Worm (Caenorhabditis elegans) whole organism, early embryonic: ENCODE measurements around the gene set-13.

Source experiments
- B0310.2 ChIP-seq: sonication (generic microtip); optimal IDR thresholded peaks from 2 replicates; lab custom pipeline; 2016; ENCODE audit warnings: mild to moderate bottlenecking, missing genetic modification characterization, missing compliant biosample characterization
- ama-1 ChIP-seq: fragments of 150-350 bp; optimal IDR thresholded peaks from 2 replicates; lab custom pipeline; 2014
- ceh-13 ChIP-seq: fragments of 200-800 bp; sonication (Bioruptor generic); optimal IDR thresholded peaks from 2 replicates; lab custom pipeline; 2018; ENCODE audit warnings: mild to moderate bottlenecking, missing genetic modification characterization, missing compliant biosample characterization
- flt-1 ChIP-seq: fragments of 200-800 bp; sonication (Bioruptor generic); IDR thresholded peaks from 2 replicates; pipeline ENCODE4 v1.3.6; 2022; ENCODE audit warnings: missing genetic modification characterization, missing compliant biosample characterization
- hmg-4 ChIP-seq: fragments of 200-800 bp; sonication (Bioruptor generic); optimal IDR thresholded peaks from 2 replicates; lab custom pipeline; 2018; ENCODE audit warnings: mild to moderate bottlenecking, missing genetic modification characterization, missing compliant biosample characterization
- hnd-1 ChIP-seq: sonication (generic microtip); optimal IDR thresholded peaks from 2 replicates; lab custom pipeline; 2016; ENCODE audit warnings: missing genetic modification characterization, missing compliant biosample characterization
- pes-1 ChIP-seq: fragments of 200-800 bp; sonication (Bioruptor generic); IDR thresholded peaks from 2 replicates; pipeline ENCODE4 v1.3.6; 2022; ENCODE audit warnings: missing genetic modification reagents, missing genetic modification characterization, missing compliant biosample characterization
- scrt-1 ChIP-seq: fragments of 200-800 bp; sonication (Bioruptor generic); IDR thresholded peaks from 2 replicates; pipeline ENCODE4 v1.3.6; 2022; ENCODE audit warnings: missing genetic modification characterization, missing compliant biosample characterization
- tbx-37 ChIP-seq: fragments of 200-800 bp; sonication (Bioruptor generic); conservative IDR thresholded peaks from 2 replicates; pipeline ENCODE4 v1.3.6; 2022; ENCODE audit warnings: missing genetic modification reagents, missing genetic modification characterization, missing compliant biosample characterization

DNA sequence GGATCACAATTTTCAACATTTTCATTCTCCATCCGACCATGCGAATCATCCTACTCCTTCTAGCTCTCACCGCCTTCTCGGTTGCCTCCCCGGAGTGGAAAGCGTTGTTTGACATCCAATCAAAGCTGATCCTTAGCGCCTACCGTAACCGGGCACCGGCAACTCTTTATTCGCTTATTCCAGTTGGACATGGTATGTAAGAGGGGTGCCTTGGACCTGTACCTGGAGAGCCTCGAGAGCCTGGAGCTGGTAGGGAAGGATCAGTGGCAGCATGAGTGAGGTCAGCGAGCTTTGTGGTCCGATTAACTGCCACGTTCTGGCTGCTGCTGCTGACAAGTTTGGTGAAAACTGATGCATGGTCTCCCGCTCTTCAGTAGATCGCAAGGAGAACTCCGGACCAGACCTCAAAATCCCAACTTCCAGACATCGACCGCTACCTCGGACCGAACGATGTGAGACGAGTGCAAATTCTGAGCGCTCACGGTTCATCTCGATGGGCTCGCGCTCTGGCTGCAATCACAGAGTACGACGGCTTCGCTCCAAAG lies 11.2 kb downstream of the set-13 start, which contains the start of gene K12H6.8:
- TF ChIP-seq hmg-4 (GFP tag; lab: Kevin White, UChicago), result no peak
- no peak for TF ChIP-seq ceh-13 (GFP tag; lab: Kevin White, UChicago)
- TF ChIP-seq ama-1 (lab: Kevin White, UChicago), result peak; percentile 73
- TF ChIP-seq flt-1 (GFP tag; lab: Robert Waterston, UW), result no peak
- TF ChIP-seq hnd-1 (tag; lab: Kevin White, UChicago), result no peak
- TF ChIP-seq scrt-1, result no peak
- TF ChIP-seq tbx-37 (GFP tag; lab: Robert Waterston, UW), result no peak
- TF ChIP-seq B0310.2 (tag; lab: Kevin White, UChicago), result no peak
- TF ChIP-seq pes-1 (GFP tag; lab: Robert Waterston, UW), result no peak
